Worm (Caenorhabditis elegans) whole organism, young adult: ENCODE measurements around the gene ctps-1.

Experiments
- F49E8.2 ChIP-seq: sonication (generic microtip); optimal IDR thresholded peaks from 3 replicates; lab custom pipeline; 2017; ENCODE audit warnings: missing genetic modification characterization, mild to moderate bottlenecking, missing compliant biosample characterization, antibody characterized with exemption, moderate library complexity; ENCODE audit not compliant: insufficient read depth
- Y53G8AR.9 ChIP-seq: fragments of 200-800 bp; sonication (Bioruptor generic); conservative IDR thresholded peaks from 2 replicates; pipeline ENCODE4 v1.3.6; 2022; ENCODE audit warnings: missing genetic modification reagents, missing genetic modification characterization, missing compliant biosample characterization
- ama-1 ChIP-seq, 3 experiments: fragments of 150-350 bp in 1 of 3; sonication (generic microtip) in 2 of 3; optimal IDR thresholded peaks; 2 replicates each; lab custom pipeline; 2014 to 2018; ENCODE audit warnings: missing biosample characterization in 2 of 3, missing genetic modification characterization in 2 of 3, missing genetic modification reagents in 2 of 3
- atf-7 ChIP-seq: sonication (generic microtip); optimal IDR thresholded peaks from 2 replicates; lab custom pipeline; 2017; ENCODE audit warnings: mild to moderate bottlenecking, missing genetic modification characterization, missing compliant biosample characterization
- attf-3 ChIP-seq: fragments of 200-800 bp; sonication (Bioruptor generic); conservative IDR thresholded peaks from 2 replicates; pipeline ENCODE4 v1.3.6; 2022; ENCODE audit warnings: missing genetic modification reagents, missing genetic modification characterization, missing compliant biosample characterization
- dpl-1 ChIP-seq: fragments of 150-350 bp; optimal IDR thresholded peaks from 2 replicates; lab custom pipeline; 2014; ENCODE audit warnings: missing biosample characterization, missing genetic modification reagents, missing genetic modification characterization
- efl-1 ChIP-seq: fragments of 150-350 bp; optimal IDR thresholded peaks from 2 replicates; lab custom pipeline; 2014; ENCODE audit warnings: missing biosample characterization, missing genetic modification reagents, missing genetic modification characterization
- fkh-3 ChIP-seq: sonication (generic microtip); optimal IDR thresholded peaks from 2 replicates; lab custom pipeline; 2016; ENCODE audit warnings: mild to moderate bottlenecking, missing genetic modification characterization, missing compliant biosample characterization
- let-526 ChIP-seq: fragments of 200-800 bp; sonication (Bioruptor generic); IDR thresholded peaks from 2 replicates; pipeline ENCODE4 v1.3.6; 2022; ENCODE audit warnings: missing genetic modification reagents, missing genetic modification characterization, missing compliant biosample characterization
- lin-26 ChIP-seq: fragments of 200-800 bp; sonication (Bioruptor generic); IDR thresholded peaks from 2 replicates; pipeline ENCODE4 v1.3.6; 2022; ENCODE audit warnings: missing genetic modification reagents, missing genetic modification characterization, missing compliant biosample characterization
- pha-4 ChIP-seq: fragments of 150-350 bp; sonication (generic microtip); optimal IDR thresholded peaks from 2 replicates; lab custom pipeline; 2014; ENCODE audit warnings: missing biosample characterization, missing genetic modification reagents, missing genetic modification characterization
- rcor-1 ChIP-seq: fragments of 200-800 bp; sonication (Bioruptor generic); IDR thresholded peaks from 2 replicates; pipeline ENCODE4 v1.3.6; 2022; ENCODE audit warnings: missing genetic modification reagents, missing genetic modification characterization, missing compliant biosample characterization
- snpc-1.1 ChIP-seq: sonication (generic microtip); optimal IDR thresholded peaks from 2 replicates; lab custom pipeline; 2017; ENCODE audit warnings: missing genetic modification characterization, mild to moderate bottlenecking, missing compliant biosample characterization, antibody characterized with exemption, moderate library complexity, missing genotype, missing genetic modification reagents; ENCODE audit not compliant: insufficient read depth
- unc-62 ChIP-seq: fragments of 150-350 bp; optimal IDR thresholded peaks from 2 replicates; lab custom pipeline; 2014; ENCODE audit warnings: missing biosample characterization, missing genetic modification reagents, missing genetic modification characterization

DNA sequence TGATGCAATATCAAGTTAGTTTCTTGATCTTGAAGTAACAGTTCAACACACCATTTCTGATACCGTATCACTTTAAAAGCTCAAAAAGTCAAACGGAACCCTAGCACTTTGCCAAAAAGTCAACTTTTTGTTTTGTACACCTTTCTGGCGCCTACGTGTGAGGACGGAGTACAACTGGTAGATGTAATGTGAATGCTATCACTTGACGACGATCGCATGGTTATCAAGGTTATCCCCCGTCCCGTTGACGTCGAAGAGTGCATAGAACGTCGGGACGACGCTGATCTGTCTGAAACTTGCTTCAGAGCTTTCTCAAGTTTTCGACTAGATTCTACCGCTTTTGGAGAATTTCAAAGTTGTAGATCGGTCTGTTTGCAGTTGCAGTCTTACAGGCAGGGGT lies 14.7 kb upstream of the ctps-1 start:
- TF ChIP-seq atf-7 (tag; lab: Kevin White, UChicago) (no peak), dpl-1 (no peak), snpc-1.1 (tag; lab: Kevin White, UChicago) (no peak), unc-62 (no peak), lin-26 (GFP tag; lab: Robert Waterston, UW) (no peak), fkh-3 (tag; lab: Kevin White, UChicago) (no peak), attf-3 (GFP tag; lab: Robert Waterston, UW) (no peak), let-526 (GFP tag; lab: Robert Waterston, UW) (no peak), pha-4 (tag; lab: Kevin White, UChicago) (no peak), ama-1 (optimal IDR thresholded peaks at IDR 0.05; lab: Kevin White, UChicago) (no peak), ama-1 (GFP tag; optimal IDR thresholded peaks at IDR 0.05; lab: Kevin White, UChicago) (no peak), Y53G8AR.9 (GFP tag; lab: Robert Waterston, UW) (no peak), efl-1 (GFP tag; lab: Kevin White, UChicago) (no peak), F49E8.2 (tag; lab: Kevin White, UChicago) (no peak), rcor-1 (GFP tag; lab: Robert Waterston, UW) (no peak)
